Worm (Caenorhabditis elegans) whole organism, young adult: ENCODE data around the gene F38A6.5.

ENCODE experiments used
- B0035.1 ChIP-seq: sonication (generic microtip); optimal IDR thresholded peaks from 2 replicates; lab custom pipeline; 2016; ENCODE audit warnings: missing genetic modification characterization, mild to moderate bottlenecking, missing compliant biosample characterization, missing genotype, missing genetic modification reagents
- D2030.7 ChIP-seq: fragments of 200-800 bp; sonication (Bioruptor generic); IDR thresholded peaks from 2 replicates; pipeline ENCODE4 v1.3.6; 2022; ENCODE audit warnings: missing genetic modification reagents, missing genetic modification characterization, missing compliant biosample characterization
- F22D6.2 ChIP-seq: sonication (generic microtip); optimal IDR thresholded peaks from 2 replicates; lab custom pipeline; 2016; ENCODE audit warnings: mild to moderate bottlenecking, missing genetic modification characterization, missing compliant biosample characterization
- F39B2.1 ChIP-seq: fragments of 200-800 bp; sonication (Bioruptor generic); IDR thresholded peaks from 2 replicates; pipeline ENCODE4 v1.3.6; 2022; ENCODE audit warnings: missing genetic modification reagents, missing genetic modification characterization, missing compliant biosample characterization
- F57C9.4 ChIP-seq: sonication (generic microtip); optimal IDR thresholded peaks from 2 replicates; lab custom pipeline; 2017; ENCODE audit warnings: mild to moderate bottlenecking, missing genetic modification characterization, missing compliant biosample characterization
- K11D2.4 ChIP-seq: fragments of 200-800 bp; sonication (Bioruptor generic); IDR thresholded peaks from 2 replicates; pipeline ENCODE4 v1.3.6; 2022; ENCODE audit warnings: missing genetic modification reagents, missing genetic modification characterization, missing compliant biosample characterization
- K12H6.12 ChIP-seq: fragments of 200-800 bp; sonication (Bioruptor generic); optimal IDR thresholded peaks from 2 replicates; lab custom pipeline; 2018; ENCODE audit warnings: mild to moderate bottlenecking, missing genetic modification characterization, missing compliant biosample characterization
- aptf-3 ChIP-seq: fragments of 200-800 bp; sonication (Bioruptor generic); IDR thresholded peaks from 2 replicates; pipeline ENCODE4 v1.3.6; 2022; ENCODE audit warnings: missing genetic modification characterization, missing compliant biosample characterization
- atf-7 ChIP-seq: sonication (generic microtip); optimal IDR thresholded peaks from 2 replicates; lab custom pipeline; 2017; ENCODE audit warnings: mild to moderate bottlenecking, missing genetic modification characterization, missing compliant biosample characterization
- attf-5 ChIP-seq: fragments of 200-800 bp; sonication (Bioruptor generic); optimal IDR thresholded peaks from 2 replicates; lab custom pipeline; 2018; ENCODE audit warnings: mild to moderate bottlenecking, missing genetic modification characterization, missing compliant biosample characterization
- ccch-3 ChIP-seq: fragments of 200-800 bp; sonication (Bioruptor generic); optimal IDR thresholded peaks from 2 replicates; lab custom pipeline; 2018; ENCODE audit warnings: mild to moderate bottlenecking, missing genetic modification characterization, missing compliant biosample characterization
- cebp-1 ChIP-seq, 2 experiments: fragments of 200-800 bp in 1 of 2; sonication (Bioruptor generic) in 1 of 2; sonication (generic microtip) in 1 of 2; IDR thresholded peaks in 1 of 2; optimal IDR thresholded peaks in 1 of 2; 2 replicates each; pipeline versions ENCODE4 v1.3.6 to Lab custom; 2017 to 2022; ENCODE audit warnings: missing compliant biosample characterization in 2 of 2, missing genetic modification characterization in 2 of 2, mild to moderate bottlenecking in 1 of 2, missing genetic modification reagents in 1 of 2, moderate library complexity in 1 of 2
- chd-7 ChIP-seq: sonication (generic microtip); optimal IDR thresholded peaks from 2 replicates; lab custom pipeline; 2016; ENCODE audit warnings: mild to moderate bottlenecking, missing genetic modification characterization, moderate library complexity, missing compliant biosample characterization
- dox-1 ChIP-seq: fragments of 200-800 bp; sonication (Bioruptor generic); IDR thresholded peaks from 2 replicates; pipeline ENCODE4 v1.3.6; 2022; ENCODE audit warnings: missing genetic modification reagents, missing genetic modification characterization, missing compliant biosample characterization
- efl-1 ChIP-seq: fragments of 150-350 bp; optimal IDR thresholded peaks from 2 replicates; lab custom pipeline; 2014; ENCODE audit warnings: missing biosample characterization, missing genetic modification reagents, missing genetic modification characterization
- egrh-3 ChIP-seq: fragments of 200-800 bp; sonication (Bioruptor generic); IDR thresholded peaks from 2 replicates; pipeline ENCODE4 v1.3.6; 2022; ENCODE audit warnings: missing genetic modification reagents, missing genetic modification characterization, missing compliant biosample characterization
- him-1 ChIP-seq: sonication (generic microtip); optimal IDR thresholded peaks from 2 replicates; lab custom pipeline; 2016; ENCODE audit warnings: missing genotype, missing genetic modification reagents, missing genetic modification characterization, missing compliant biosample characterization
- hlh-26 ChIP-seq: fragments of 200-800 bp; sonication (Bioruptor generic); conservative IDR thresholded peaks from 2 replicates; pipeline ENCODE4 v1.3.6; 2022; ENCODE audit warnings: missing genetic modification reagents, missing genetic modification characterization, missing compliant biosample characterization
- madf-10 ChIP-seq: sonication (generic microtip); optimal IDR thresholded peaks from 2 replicates; lab custom pipeline; 2016; ENCODE audit warnings: mild to moderate bottlenecking, missing genetic modification characterization, missing compliant biosample characterization
- mcd-1 ChIP-seq: fragments of 200-800 bp; sonication (Bioruptor generic); IDR thresholded peaks from 2 replicates; pipeline ENCODE4 v1.3.6; 2022; ENCODE audit warnings: missing genetic modification reagents, missing genetic modification characterization, missing compliant biosample characterization
- mxl-1 ChIP-seq: sonication (generic microtip); optimal IDR thresholded peaks from 2 replicates; lab custom pipeline; 2016; ENCODE audit warnings: missing genetic modification characterization, missing compliant biosample characterization
- nfyb-1 ChIP-seq: fragments of 200-800 bp; sonication (Bioruptor generic); IDR thresholded peaks from 2 replicates; pipeline ENCODE4 v1.3.6; 2022; ENCODE audit warnings: missing genetic modification reagents, missing genetic modification characterization, missing compliant biosample characterization
- nhr-120 ChIP-seq: fragments of 200-800 bp; sonication (Bioruptor generic); IDR thresholded peaks from 2 replicates; pipeline ENCODE4 v1.3.6; 2022; ENCODE audit warnings: missing genetic modification characterization, missing compliant biosample characterization
- nhr-80 ChIP-seq: sonication (generic microtip); optimal IDR thresholded peaks from 2 replicates; lab custom pipeline; 2016; ENCODE audit warnings: missing genetic modification characterization, missing compliant biosample characterization
- sdz-38 ChIP-seq: sonication (generic microtip); optimal IDR thresholded peaks from 2 replicates; lab custom pipeline; 2016; ENCODE audit warnings: missing genotype, missing genetic modification characterization, missing compliant biosample characterization
- sea-2 ChIP-seq: fragments of 200-800 bp; sonication (Bioruptor generic); IDR thresholded peaks from 2 replicates; pipeline ENCODE4 v1.3.6; 2022; ENCODE audit warnings: missing genetic modification characterization, missing compliant biosample characterization
- snpc-4 ChIP-seq, 5 experiments: fragments of 150-350 bp in 1 of 5; sonication (generic microtip) in 4 of 5; optimal IDR thresholded peaks; 2 replicates each; lab custom pipeline; 2014 to 2018; ENCODE audit warnings: missing genetic modification characterization in 5 of 5, missing biosample characterization in 3 of 5, antibody characterized with exemption in 2 of 5, mild to moderate bottlenecking in 2 of 5, missing compliant biosample characterization in 2 of 5, missing genotype in 2 of 5, moderate library complexity in 2 of 5, missing genetic modification reagents in 1 of 5
- somi-1 ChIP-seq: fragments of 200-800 bp; sonication (Bioruptor generic); optimal IDR thresholded peaks from 2 replicates; lab custom pipeline; 2018; ENCODE audit warnings: mild to moderate bottlenecking, missing genetic modification characterization, missing compliant biosample characterization
- sptf-2 ChIP-seq: fragments of 200-800 bp; sonication (Bioruptor generic); optimal IDR thresholded peaks from 2 replicates; lab custom pipeline; 2018; ENCODE audit warnings: mild to moderate bottlenecking, missing genetic modification characterization, missing compliant biosample characterization
- tbx-9 ChIP-seq: sonication (generic microtip); optimal IDR thresholded peaks from 2 replicates; lab custom pipeline; 2016; ENCODE audit warnings: borderline replicate concordance, missing genetic modification characterization, inconsistent platforms, missing compliant biosample characterization
- tlf-1 ChIP-seq: fragments of 200-800 bp; sonication (Bioruptor generic); optimal IDR thresholded peaks from 2 replicates; lab custom pipeline; 2018; ENCODE audit warnings: mild to moderate bottlenecking, missing genetic modification characterization, missing compliant biosample characterization
- zfh-2 ChIP-seq: fragments of 200-800 bp; sonication (Bioruptor generic); conservative IDR thresholded peaks from 2 replicates; pipeline ENCODE4 v1.3.6; 2022; ENCODE audit warnings: missing genetic modification reagents, missing genetic modification characterization, missing compliant biosample characterization
- ztf-18 ChIP-seq: sonication (generic microtip); optimal IDR thresholded peaks from 2 replicates; lab custom pipeline; 2016; ENCODE audit warnings: missing genotype, mild to moderate bottlenecking, missing genetic modification characterization, missing compliant biosample characterization
- ztf-22 ChIP-seq: fragments of 200-800 bp; sonication (Bioruptor generic); optimal IDR thresholded peaks from 2 replicates; lab custom pipeline; 2018; ENCODE audit warnings: mild to moderate bottlenecking, missing genetic modification characterization, moderate library complexity, missing compliant biosample characterization
- ztf-25 ChIP-seq: fragments of 200-800 bp; sonication (Bioruptor generic); IDR thresholded peaks from 2 replicates; pipeline ENCODE4 v1.3.6; 2022; ENCODE audit warnings: missing genetic modification reagents, missing genetic modification characterization, missing compliant biosample characterization
- ztf-26 ChIP-seq: sonication (generic microtip); optimal IDR thresholded peaks from 2 replicates; lab custom pipeline; 2017; ENCODE audit warnings: missing genetic modification characterization, missing compliant biosample characterization
- ztf-6 ChIP-seq: fragments of 200-800 bp; sonication (Bioruptor generic); IDR thresholded peaks from 2 replicates; pipeline ENCODE4 v1.3.6; 2022; ENCODE audit warnings: missing genetic modification reagents, missing genetic modification characterization, missing compliant biosample characterization

Gene F38A6.5

DNA sequence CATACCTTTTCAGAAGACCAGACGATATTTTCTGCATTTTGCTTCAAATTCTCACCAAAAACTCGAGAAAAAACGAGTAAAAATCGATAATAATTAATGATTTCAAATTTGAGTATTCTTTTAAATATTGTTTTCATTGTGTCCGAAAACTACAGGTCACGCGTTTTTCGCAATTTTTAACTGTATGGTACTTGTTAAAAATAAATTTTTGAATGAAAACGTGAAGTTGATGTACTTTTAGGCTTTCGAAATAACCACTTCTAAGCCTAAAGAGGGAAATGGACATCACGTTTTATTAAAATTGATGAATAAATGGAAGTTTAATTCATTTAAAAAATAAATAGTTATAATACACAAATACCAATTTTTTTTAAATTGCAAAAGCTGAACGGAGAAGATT, 29.4 kb upstream of the F38A6.5 start, which contains the start of gene Y44A6D.5 (continued):
- no peak for TF ChIP-seq efl-1 (GFP tag; lab: Kevin White, UChicago)
- no peak for TF ChIP-seq atf-7 (tag; lab: Kevin White, UChicago)

- TF ChIP-seq sea-2 = no peak
- no peak for TF ChIP-seq somi-1 (GFP tag; lab: Kevin White, UChicago)
- TF ChIP-seq F22D6.2 = no peak
- no peak for TF ChIP-seq B0035.1 (tag; lab: Kevin White, UChicago)
- TF ChIP-seq nhr-120 = no peak
- no peak for TF ChIP-seq nfyb-1 (GFP tag; lab: Robert Waterston, UW)
- no peak for TF ChIP-seq ztf-18 (tag; lab: Kevin White, UChicago)
- no peak for TF ChIP-seq sptf-2 (GFP tag; lab: Kevin White, UChicago)
- TF ChIP-seq him-1 (tag; lab: Kevin White, UChicago) = no peak
- no peak for TF ChIP-seq chd-7 (tag; lab: Kevin White, UChicago)
- no peak for TF ChIP-seq ztf-26 (tag; lab: Kevin White, UChicago)
- no peak for TF ChIP-seq ccch-3 (GFP tag; lab: Kevin White, UChicago)
Measured at ce11 chrV:20797918-20798317, 24.4 kb upstream of the F38A6.5 start, which contains the start of gene sdf-9. sdf-9 (plus strand) TSS chrV:20798218.

DNA sequence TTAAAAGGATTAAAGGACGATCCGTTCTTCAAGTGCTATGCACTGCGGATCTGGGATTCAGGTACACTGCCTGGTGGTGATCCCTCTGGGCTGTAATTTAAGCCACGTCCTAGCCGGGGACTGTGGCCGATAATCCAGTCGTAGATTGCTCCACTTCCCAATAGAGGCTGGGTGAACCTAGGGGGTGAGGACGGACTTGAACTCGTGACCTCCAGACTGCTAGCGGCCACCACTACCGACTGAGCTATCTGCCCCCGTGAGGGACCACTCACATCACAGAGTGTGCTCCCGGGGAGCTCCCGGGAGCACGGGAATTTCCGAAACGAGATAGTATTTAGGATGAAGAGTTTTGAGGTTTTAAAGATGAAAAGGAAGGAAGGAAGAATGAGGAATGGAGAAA, 21.8 kb upstream of the F38A6.5 start:
- 0 out of 2 replicates have a peak, but pooled peaks have one; percentile 15 for TF ChIP-seq dox-1
- 0 out of 2 replicates have a peak, but pooled peaks have one; percentile 13 for TF ChIP-seq zfh-2

DNA sequence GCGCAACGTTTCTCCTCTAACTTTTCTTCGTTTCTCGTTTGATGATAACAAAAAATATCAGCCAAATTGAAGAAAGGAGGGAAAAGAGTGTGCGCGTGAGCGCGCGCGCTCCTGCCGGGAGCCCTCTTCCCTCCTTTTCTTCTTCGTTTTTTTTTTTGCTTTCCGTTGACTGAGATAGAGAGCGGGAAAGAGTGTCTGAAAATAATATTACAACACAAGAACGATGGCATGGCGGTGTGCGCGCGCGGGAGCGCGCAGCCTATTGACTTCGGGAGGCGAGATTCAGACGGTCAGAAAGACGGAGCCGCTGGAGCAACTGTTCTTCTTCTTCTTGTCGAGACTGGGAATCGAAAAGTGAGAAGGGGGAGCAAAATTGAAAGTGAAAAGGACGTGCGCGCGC, 20.2 kb upstream of the F38A6.5 start:
- TF ChIP-seq aptf-3 (0 out of 2 replicates have a peak, but pooled peaks have one; percentile 67), D2030.7 (GFP tag; lab: Robert Waterston, UW) (no peak), dox-1 (peak; percentile 56), egrh-3 (GFP tag; lab: Robert Waterston, UW) (peak; percentile 41; the same call in 1 of the 2 replicates), snpc-4 (GFP tag; optimal IDR thresholded peaks at IDR 0.05; lab: Kevin White, UChicago) (no peak), snpc-4 (tag; optimal IDR thresholded peaks at IDR 0.05; lab: Kevin White, UChicago) (peak in 1 of 4 experiments; percentile 11), F57C9.4 (tag; lab: Kevin White, UChicago) (no peak), zfh-2 (peak; percentile 97), K11D2.4 (GFP tag; lab: Robert Waterston, UW) (peak; percentile 22; the same call in 1 of the 2 replicates), madf-10 (tag; lab: Kevin White, UChicago) (peak; percentile 11), mcd-1 (GFP tag; lab: Robert Waterston, UW) (peak; percentile 24; the same call in 1 of the 2 replicates), cebp-1 (GFP tag; IDR thresholded peaks at IDR 0.05; lab: Robert Waterston, UW) (no peak), cebp-1 (tag; optimal IDR thresholded peaks at IDR 0.05; lab: Kevin White, UChicago) (peak; percentile 50), mxl-1 (tag; lab: Kevin White, UChicago) (no peak), attf-5 (GFP tag; lab: Kevin White, UChicago) (peak; percentile 41), nhr-80 (tag; lab: Kevin White, UChicago) (peak; percentile 80), tbx-9 (tag; lab: Kevin White, UChicago) (no peak), K12H6.12 (tag; lab: Kevin White, UChicago) (peak; percentile 74), tlf-1 (GFP tag; lab: Kevin White, UChicago) (no peak)

ce11 chrV:20792371-20792890, 18.9 kb upstream of the F38A6.5 start, which contains the start of gene Y44A6D.3:
Y44A6D.3 (minus strand) TSS chrV:20792421.
- TF ChIP-seq hlh-26 (GFP tag; lab: Robert Waterston, UW) = no peak
- TF ChIP-seq attf-5 (GFP tag; lab: Kevin White, UChicago) = peak; percentile 22
- no peak for TF ChIP-seq ztf-25 (GFP tag; lab: Robert Waterston, UW)
- TF ChIP-seq nhr-80 (tag; lab: Kevin White, UChicago) = peak; percentile 65
- no peak for TF ChIP-seq F39B2.1 (GFP tag; lab: Robert Waterston, UW)
- peak; percentile 31 for TF ChIP-seq atf-7 (tag; lab: Kevin White, UChicago)
- TF ChIP-seq sdz-38 = no peak
- peak; percentile 10 for TF ChIP-seq madf-10 (tag; lab: Kevin White, UChicago)
- no peak for TF ChIP-seq ztf-22 (GFP tag; lab: Kevin White, UChicago)
- TF ChIP-seq ztf-6 (GFP tag; lab: Robert Waterston, UW) = no peak
- no peak for TF ChIP-seq cebp-1 (GFP tag; IDR thresholded peaks at IDR 0.05; lab: Robert Waterston, UW)
- TF ChIP-seq cebp-1 (tag; optimal IDR thresholded peaks at IDR 0.05; lab: Kevin White, UChicago) = peak; percentile 24
- TF ChIP-seq F57C9.4 (tag; lab: Kevin White, UChicago) = no peak
